Fruit fly (Drosophila melanogaster) whole organism, embryonic: ENCODE measurements around the gene Gyc89Da.

Experiments
- Ada2b ChIP-seq: fragments of 200-800 bp; sonication (Bioruptor generic); IDR thresholded peaks from 2 replicates; pipeline ENCODE4 v1.3.6; 2022; ENCODE audit warnings: missing biosample characterization, missing genetic modification characterization
- B-H2 ChIP-seq: fragments of 200-800 bp; sonication (Bioruptor generic); optimal IDR thresholded peaks from 2 replicates; lab custom pipeline; 2018; ENCODE audit warnings: missing biosample characterization, mild to moderate bottlenecking, missing genetic modification characterization
- Blimp-1 ChIP-seq: fragments of 200-800 bp; sonication (Bioruptor generic); optimal IDR thresholded peaks from 3 replicates; lab custom pipeline; 2018; ENCODE audit warnings: missing biosample characterization, missing genetic modification characterization, mild to moderate bottlenecking, moderate library complexity, missing genetic modification reagents
- Bteb2 ChIP-seq: fragments of 200-800 bp; sonication (Bioruptor generic); optimal IDR thresholded peaks from 2 replicates; lab custom pipeline; 2016; ENCODE audit warnings: missing biosample characterization, missing genetic modification characterization
- CG13624 ChIP-seq: fragments of 200-800 bp; sonication (Bioruptor generic); optimal IDR thresholded peaks from 2 replicates; lab custom pipeline; 2016; ENCODE audit warnings: missing biosample characterization, missing genetic modification characterization
- CG15073 ChIP-seq: fragments of 200-800 bp; sonication (Bioruptor generic); optimal IDR thresholded peaks from 2 replicates; lab custom pipeline; 2016; ENCODE audit warnings: missing biosample characterization, missing genetic modification characterization
- CG15514 ChIP-seq: fragments of 200-800 bp; sonication (Bioruptor generic); optimal IDR thresholded peaks from 3 replicates; lab custom pipeline; 2017; ENCODE audit warnings: missing biosample characterization, missing genetic modification characterization, mild to moderate bottlenecking, moderate library complexity, missing genetic modification reagents
- CG17568 ChIP-seq: fragments of 200-800 bp; sonication (Bioruptor generic); optimal IDR thresholded peaks from 2 replicates; lab custom pipeline; 2018; ENCODE audit warnings: missing biosample characterization, mild to moderate bottlenecking, missing genetic modification characterization, moderate library complexity
- CG2712 ChIP-seq: fragments of 200-800 bp; optimal IDR thresholded peaks from 3 replicates; lab custom pipeline; 2019; ENCODE audit warnings: missing biosample characterization, mild to moderate bottlenecking, missing genetic modification characterization, moderate library complexity
- CG31441 ChIP-seq: fragments of 200-800 bp; sonication (Bioruptor generic); IDR thresholded peaks from 2 replicates; pipeline ENCODE4 v1.3.6; 2022; ENCODE audit warnings: missing biosample characterization, missing genetic modification characterization
- CG3407 ChIP-seq: fragments of 200-800 bp; sonication (Bioruptor generic); optimal IDR thresholded peaks from 2 replicates; lab custom pipeline; 2018; ENCODE audit warnings: missing biosample characterization, mild to moderate bottlenecking, missing genetic modification characterization
- CG34224 ChIP-seq: fragments of 200-800 bp; sonication (Bioruptor generic); IDR thresholded peaks from 3 replicates; pipeline ENCODE4 v1.3.6; 2022; ENCODE audit warnings: missing biosample characterization, missing genetic modification characterization; ENCODE audit not compliant: partially characterized antibody
- CG34376 ChIP-seq: fragments of 200-800 bp; sonication (Bioruptor generic); optimal IDR thresholded peaks from 2 replicates; lab custom pipeline; 2018; ENCODE audit warnings: missing biosample characterization, mild to moderate bottlenecking, missing genetic modification characterization
- CG3847 ChIP-seq: fragments of 200-800 bp; sonication (Bioruptor generic); IDR thresholded peaks from 2 replicates; pipeline ENCODE4 v1.3.6; 2022; ENCODE audit warnings: missing biosample characterization, missing genetic modification characterization
- CG43689 ChIP-seq: fragments of 200-800 bp; sonication (Bioruptor generic); IDR thresholded peaks from 2 replicates; pipeline ENCODE4 v1.3.6; 2022; ENCODE audit warnings: missing biosample characterization, missing genetic modification characterization
- CG6254 ChIP-seq: fragments of 200-800 bp; sonication (Bioruptor generic); optimal IDR thresholded peaks from 3 replicates; lab custom pipeline; 2017; ENCODE audit warnings: mild to moderate bottlenecking, missing biosample characterization, missing genetic modification reagents, missing genetic modification characterization
- CG6854 ChIP-seq: fragments of 200-800 bp; sonication (Bioruptor generic); optimal IDR thresholded peaks from 3 replicates; lab custom pipeline; 2017; ENCODE audit warnings: missing biosample characterization, mild to moderate bottlenecking, missing genetic modification characterization
- CG8281 ChIP-seq: fragments of 200-800 bp; sonication (Bioruptor generic); optimal IDR thresholded peaks from 2 replicates; lab custom pipeline; 2018; ENCODE audit warnings: missing biosample characterization, mild to moderate bottlenecking, missing genetic modification characterization, moderate library complexity
- CG8478 ChIP-seq: fragments of >200 bp; optimal IDR thresholded peaks from 2 replicates; lab custom pipeline; 2018
- Deaf1 ChIP-seq: fragments of 200-800 bp; optimal IDR thresholded peaks from 3 replicates; lab custom pipeline; 2019; ENCODE audit warnings: missing biosample characterization, mild to moderate bottlenecking, missing genetic modification characterization, moderate library complexity
- Elba2 ChIP-seq: fragments of 200-800 bp; sonication (Bioruptor generic); optimal IDR thresholded peaks from 3 replicates; lab custom pipeline; 2016; ENCODE audit warnings: missing biosample characterization, missing genetic modification characterization
- Fer1 ChIP-seq: fragments of 200-800 bp; sonication (Bioruptor generic); optimal IDR thresholded peaks from 2 replicates; lab custom pipeline; 2017; ENCODE audit warnings: missing biosample characterization, mild to moderate bottlenecking, missing genetic modification characterization
- Fer2 ChIP-seq: fragments of 200-800 bp; sonication (Bioruptor generic); optimal IDR thresholded peaks from 2 replicates; lab custom pipeline; 2018; ENCODE audit warnings: missing biosample characterization, mild to moderate bottlenecking, missing genetic modification characterization, moderate library complexity
- Gsc ChIP-seq: fragments of 200-800 bp; sonication (Bioruptor generic); IDR thresholded peaks from 2 replicates; pipeline ENCODE4 v1.3.6; 2022; ENCODE audit warnings: missing biosample characterization, missing genetic modification characterization
- HLH4C ChIP-seq: fragments of 200-800 bp; sonication (Bioruptor generic); IDR thresholded peaks from 3 replicates; pipeline ENCODE4 v1.3.6; 2022; ENCODE audit warnings: missing biosample characterization, missing genetic modification characterization; ENCODE audit not compliant: partially characterized antibody
- Mad ChIP-seq: fragments of 200-800 bp; sonication (Bioruptor generic); optimal IDR thresholded peaks from 2 replicates; lab custom pipeline; 2016; ENCODE audit warnings: missing biosample characterization, missing genetic modification characterization
- Mrtf ChIP-seq: fragments of 200-800 bp; sonication (Bioruptor generic); IDR thresholded peaks from 3 replicates; pipeline ENCODE4 v1.3.6; 2022; ENCODE audit warnings: missing biosample characterization, missing genetic modification characterization
- Ravus ChIP-seq: fragments of 200-800 bp; sonication (Bioruptor generic); IDR thresholded peaks from 2 replicates; pipeline ENCODE4 v1.3.6; 2022; ENCODE audit warnings: missing biosample characterization, missing genetic modification characterization
- Sox102F ChIP-seq: fragments of 200-800 bp; sonication (Bioruptor generic); optimal IDR thresholded peaks from 2 replicates; lab custom pipeline; 2018; ENCODE audit warnings: missing biosample characterization, mild to moderate bottlenecking, missing genetic modification characterization, moderate library complexity
- Sry-β ChIP-seq: fragments of 200-800 bp; sonication (Bioruptor generic); optimal IDR thresholded peaks from 2 replicates; lab custom pipeline; 2018; ENCODE audit warnings: missing biosample characterization, mild to moderate bottlenecking, missing genetic modification characterization, moderate library complexity
- Stat92E ChIP-seq, 3 experiments: fragments of >200 bp in 2 of 3; fragments of 200-800 bp in 1 of 3; sonication (Bioruptor generic) in 1 of 3; optimal IDR thresholded peaks; 2 replicates each; lab custom pipeline; 2017 to 2019; ENCODE audit warnings: missing biosample characterization in 3 of 3, missing genetic modification characterization in 3 of 3, mild to moderate bottlenecking in 1 of 3, moderate library complexity in 1 of 3
- Trl ChIP-seq, 3 experiments: fragments of >200 bp in 2 of 3; fragments of 200-800 bp in 1 of 3; sonication (Bioruptor generic) in 1 of 3; optimal IDR thresholded peaks; 2 replicates in 1 of 3; 3 replicates in 2 of 3; lab custom pipeline; 2016 to 2017; ENCODE audit warnings: missing biosample characterization in 1 of 3, missing genetic modification characterization in 1 of 3
- ase ChIP-seq: fragments of 200-800 bp; sonication (Bioruptor generic); IDR thresholded peaks from 3 replicates; pipeline ENCODE4 v1.3.6; 2022; ENCODE audit warnings: missing biosample characterization, missing genetic modification characterization
- corto ChIP-seq: fragments of 200-800 bp; sonication (Bioruptor generic); optimal IDR thresholded peaks from 2 replicates; lab custom pipeline; 2016; ENCODE audit warnings: missing biosample characterization, mild to moderate bottlenecking, missing genetic modification characterization, moderate library complexity
- dati ChIP-seq: fragments of 200-800 bp; sonication (Bioruptor generic); IDR thresholded peaks from 2 replicates; pipeline ENCODE4 v1.3.6; 2022; ENCODE audit warnings: missing biosample characterization, missing genetic modification characterization
- dmrt99B ChIP-seq: fragments of 200-800 bp; sonication (Bioruptor generic); optimal IDR thresholded peaks from 2 replicates; lab custom pipeline; 2018; ENCODE audit warnings: missing biosample characterization, mild to moderate bottlenecking, missing genetic modification characterization, moderate library complexity
- fd96Cb ChIP-seq: fragments of 200-800 bp; sonication (Bioruptor generic); optimal IDR thresholded peaks from 2 replicates; lab custom pipeline; 2018; ENCODE audit warnings: missing biosample characterization, mild to moderate bottlenecking, missing genetic modification characterization, moderate library complexity
- gcm2 ChIP-seq: fragments of 200-800 bp; sonication (Bioruptor generic); optimal IDR thresholded peaks from 2 replicates; lab custom pipeline; 2016; ENCODE audit warnings: missing biosample characterization, missing genetic modification characterization
- her ChIP-seq: fragments of 200-800 bp; sonication (Bioruptor generic); optimal IDR thresholded peaks from 2 replicates; lab custom pipeline; 2016; ENCODE audit warnings: missing biosample characterization, missing genetic modification characterization
- hth ChIP-seq: fragments of >200 bp; optimal IDR thresholded peaks from 2 replicates; lab custom pipeline; 2017; ENCODE audit warnings: inconsistent platforms
- lbe ChIP-seq: fragments of 200-800 bp; sonication (Bioruptor generic); optimal IDR thresholded peaks from 2 replicates; lab custom pipeline; 2016; ENCODE audit warnings: missing biosample characterization, mild to moderate bottlenecking, missing genetic modification characterization
- nerfin-1 ChIP-seq: fragments of 200-800 bp; sonication (Bioruptor generic); optimal IDR thresholded peaks from 3 replicates; lab custom pipeline; 2019; ENCODE audit warnings: missing biosample characterization, mild to moderate bottlenecking, missing genetic modification characterization, moderate library complexity
- otp ChIP-seq: fragments of 200-800 bp; sonication (Bioruptor generic); IDR thresholded peaks from 3 replicates; pipeline ENCODE4, ENCODE4 v1.3.6; 2022; ENCODE audit warnings: missing biosample characterization, missing genetic modification characterization
- prd ChIP-seq, 3 experiments: fragments of >200 bp in 2 of 3; fragments of 200-800 bp in 1 of 3; sonication (Bioruptor generic) in 1 of 3; optimal IDR thresholded peaks in 2 of 3; IDR thresholded peaks in 1 of 3; 2 replicates in 2 of 3; 3 replicates in 1 of 3; pipeline versions ENCODE4 v1.3.6 to Lab custom; 2017 to 2022; ENCODE audit warnings: missing biosample characterization in 1 of 3, missing genetic modification characterization in 1 of 3
- rib ChIP-seq: fragments of 200-800 bp; sonication (Bioruptor generic); IDR thresholded peaks from 2 replicates; pipeline ENCODE4 v1.3.6; 2022; ENCODE audit warnings: missing biosample characterization, missing genetic modification characterization
- ro ChIP-seq: fragments of 200-800 bp; sonication (Bioruptor generic); IDR thresholded peaks from 2 replicates; pipeline ENCODE4 v1.3.6; 2022; ENCODE audit warnings: missing biosample characterization, missing genetic modification characterization
- scrt ChIP-seq: fragments of 200-800 bp; sonication (Bioruptor generic); optimal IDR thresholded peaks from 2 replicates; lab custom pipeline; 2018; ENCODE audit warnings: missing biosample characterization, mild to moderate bottlenecking, missing genetic modification characterization, moderate library complexity
- toy ChIP-seq: fragments of 200-800 bp; sonication (Bioruptor generic); IDR thresholded peaks from 2 replicates; pipeline ENCODE4 v1.3.6; 2022; ENCODE audit warnings: missing biosample characterization, missing genetic modification characterization
- tx ChIP-seq: fragments of 200-800 bp; sonication (Bioruptor generic); optimal IDR thresholded peaks from 2 replicates; lab custom pipeline; 2016; ENCODE audit warnings: missing biosample characterization, missing genetic modification characterization
- vfl ChIP-seq: fragments of 200-800 bp; sonication (Bioruptor generic); optimal IDR thresholded peaks from 2 replicates; lab custom pipeline; 2016; ENCODE audit warnings: missing biosample characterization, missing genetic modification characterization
- wor ChIP-seq: fragments of 200-800 bp; sonication (Bioruptor generic); IDR thresholded peaks from 2 replicates; pipeline ENCODE4 v1.3.6; 2022; ENCODE audit warnings: missing biosample characterization, missing genetic modification characterization

Gyc89Da gene

dm6 chr3R:16510128-16510527 lies 37.7 kb downstream of the Gyc89Da start (continued):
- TF ChIP-seq lbe (GFP tag; lab: Kevin White, UChicago) (no peak), wor (GFP tag; lab: Robert Waterston, UW) (no peak), CG34224 (GFP tag; lab: Robert Waterston, UW) (no peak), Ravus (no peak), corto (GFP tag; lab: Kevin White, UChicago) (no peak), CG3407 (GFP tag; lab: Kevin White, UChicago) (no peak), CG17568 (GFP tag; lab: Kevin White, UChicago) (no peak), ase (GFP tag; lab: Robert Waterston, UW) (no peak), CG2712 (tag; lab: Kevin White, UChicago) (peak; percentile 64), prd (optimal IDR thresholded peaks at IDR 0.05; lab: Kevin White, UChicago) (no peak), prd (GFP tag; IDR thresholded peaks at IDR 0.05; lab: Robert Waterston, UW) (no peak), rib (GFP tag; lab: Robert Waterston, UW) (no peak), tx (GFP tag; lab: Kevin White, UChicago) (no peak), CG43689 (no peak), B-H2 (GFP tag; lab: Kevin White, UChicago) (no peak), Sry-β (GFP tag; lab: Kevin White, UChicago) (no peak), CG15073 (GFP tag; lab: Kevin White, UChicago) (no peak), CG31441 (GFP tag; lab: Robert Waterston, UW) (peak; percentile 64), Gsc (GFP tag; lab: Robert Waterston, UW) (no peak), toy (GFP tag; lab: Robert Waterston, UW) (no peak), Sox102F (GFP tag; lab: Kevin White, UChicago) (peak; percentile 55), CG3847 (GFP tag; lab: Robert Waterston, UW) (no peak), CG13624 (GFP tag; lab: Kevin White, UChicago) (no peak), CG6854 (no peak), hth (no peak), CG15514 (peak; percentile 2), vfl (GFP tag; lab: Kevin White, UChicago) (no peak), Fer1 (GFP tag; lab: Kevin White, UChicago) (peak; percentile 48), scrt (GFP tag; lab: Kevin White, UChicago) (no peak), gcm2 (GFP tag; lab: Kevin White, UChicago) (no peak), CG6254 (GFP tag; lab: Kevin White, UChicago) (no peak), her (GFP tag; lab: Kevin White, UChicago) (no peak), HLH4C (GFP tag; lab: Robert Waterston, UW) (no peak), Stat92E (GFP tag; optimal IDR thresholded peaks at IDR 0.05; lab: Kevin White, UChicago) (no peak), Deaf1 (peak; percentile 11), CG8478 (lab: Kevin White, UChicago) (no peak), nerfin-1 (peak; percentile 30), dati (GFP tag; lab: Robert Waterston, UW) (no peak), CG8281 (tag; lab: Kevin White, UChicago) (no peak), Fer2 (tag; lab: Kevin White, UChicago) (no peak), dmrt99B (tag; lab: Kevin White, UChicago) (peak; percentile 60), ro (no peak), Mad (no peak), otp (GFP tag; lab: Robert Waterston, UW) (no peak), Ada2b (GFP tag; lab: Robert Waterston, UW) (no peak), Bteb2 (no peak), Mrtf (GFP tag; lab: Robert Waterston, UW) (no peak), Trl (optimal IDR thresholded peaks at IDR 0.05; lab: Kevin White, UChicago) (no peak), Trl (GFP tag; optimal IDR thresholded peaks at IDR 0.05; lab: Kevin White, UChicago) (no peak), Blimp-1 (GFP tag; lab: Kevin White, UChicago) (peak; percentile 68), CG34376 (GFP tag; lab: Kevin White, UChicago) (no peak), fd96Cb (tag; lab: Kevin White, UChicago) (peak; percentile 34), Elba2 (GFP tag; lab: Kevin White, UChicago) (no peak)
